Worm (Caenorhabditis elegans): ENCODE data around the gene Y22D7AL.15.

DNA sequence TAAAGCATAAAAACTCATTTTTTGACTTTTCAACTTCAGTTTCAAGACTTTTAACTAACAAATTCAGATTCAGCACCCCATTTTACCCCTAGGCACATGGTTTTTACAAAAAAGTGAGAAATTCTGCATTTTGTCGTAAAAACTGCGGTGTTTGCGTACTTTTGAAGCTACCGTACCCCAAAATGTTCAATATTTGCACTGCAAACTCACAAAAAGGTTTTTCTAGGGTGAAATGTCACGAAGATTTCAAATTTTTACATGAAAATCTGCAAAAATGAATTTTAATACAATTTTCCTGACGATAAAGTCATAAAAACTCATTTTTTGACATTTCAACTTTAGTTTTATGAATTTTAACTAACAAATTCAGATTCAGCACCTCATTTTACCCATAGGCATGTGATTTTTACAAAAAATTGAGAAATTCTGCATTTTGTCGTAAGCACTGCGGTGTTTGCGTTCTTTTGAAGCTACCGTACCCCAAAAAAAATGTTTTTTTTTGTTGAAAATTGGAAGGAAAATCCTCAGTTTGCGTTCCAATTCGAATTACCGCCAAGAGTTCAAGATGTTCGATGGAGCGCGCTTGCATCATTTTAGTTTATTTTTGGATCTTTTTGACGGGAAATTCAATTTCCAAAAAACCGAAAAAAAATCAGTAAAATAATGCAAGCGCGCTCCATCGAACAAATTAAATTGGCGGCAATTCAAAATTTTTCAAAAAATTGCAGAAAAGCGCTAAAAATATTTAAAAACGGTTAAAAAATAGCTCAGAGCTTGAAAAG lies 43.2 kb downstream of the Y22D7AL.15 start:
- TF ChIP-seq nfya-1 (tag; optimal IDR thresholded peaks at IDR 0.05) (no peak), sdc-2 (tag; optimal IDR thresholded peaks at IDR 0.05) (no peak), hlh-6 (tag; optimal IDR thresholded peaks at IDR 0.05) (no peak), fax-1 (tag; optimal IDR thresholded peaks at IDR 0.05) (no peak), K09A11.1 (tag; optimal IDR thresholded peaks at IDR 0.05; ENCODE audit: insufficient read depth) (no peak), fkh-10 (GFP tag; optimal IDR thresholded peaks at IDR 0.05) (no peak), npax-4 (tag; optimal IDR thresholded peaks at IDR 0.05) (no peak)
